Fruit fly (Drosophila melanogaster) whole organism, embryonic: ENCODE data around the gene CG13033.
A peak's percentile ranks its signal among the peaks of the same experiment; 100 is the strongest.

Experiments used
- Abd-B ChIP-seq: fragments of 200-800 bp; sonication (Bioruptor generic); optimal IDR thresholded peaks from 2 replicates; lab custom pipeline; 2018; ENCODE audit warnings: missing biosample characterization, mild to moderate bottlenecking, missing genetic modification characterization, moderate library complexity
- Awh ChIP-seq: fragments of 200-800 bp; sonication (Bioruptor generic); IDR thresholded peaks from 2 replicates; pipeline ENCODE4, ENCODE4 v1.3.6; 2022; ENCODE audit warnings: missing biosample characterization, missing genetic modification characterization
- BtbVII ChIP-seq: fragments of 200-800 bp; sonication (Bioruptor generic); optimal IDR thresholded peaks from 3 replicates; lab custom pipeline; 2017; ENCODE audit warnings: missing biosample characterization, mild to moderate bottlenecking, missing genetic modification characterization
- C15 ChIP-seq: fragments of 200-800 bp; sonication (Bioruptor generic); IDR thresholded peaks from 3 replicates; pipeline ENCODE4 v1.3.6; 2022; ENCODE audit warnings: missing biosample characterization, missing genetic modification characterization
- CG10565 ChIP-seq: fragments of 200-800 bp; sonication (Bioruptor generic); optimal IDR thresholded peaks from 3 replicates; lab custom pipeline; 2016; ENCODE audit warnings: missing biosample characterization, mild to moderate bottlenecking, missing genetic modification characterization
- CG11696 ChIP-seq: fragments of 200-800 bp; sonication (Bioruptor generic); IDR thresholded peaks from 2 replicates; pipeline ENCODE4 v1.3.6; 2022; ENCODE audit warnings: missing biosample characterization, missing genetic modification characterization
- CG12155 ChIP-seq: fragments of 200-800 bp; sonication (Bioruptor generic); optimal IDR thresholded peaks from 3 replicates; lab custom pipeline; 2016; ENCODE audit warnings: missing biosample characterization, missing genetic modification characterization
- CG12659 ChIP-seq: fragments of 200-800 bp; sonication (Bioruptor generic); optimal IDR thresholded peaks from 3 replicates; lab custom pipeline; 2017; ENCODE audit warnings: mild to moderate bottlenecking, missing biosample characterization, missing genetic modification reagents, missing genetic modification characterization
- CG12744 ChIP-seq: fragments of 200-800 bp; sonication (Bioruptor generic); optimal IDR thresholded peaks from 2 replicates; lab custom pipeline; 2016; ENCODE audit warnings: missing biosample characterization, missing genetic modification characterization
- CG13894 ChIP-seq: fragments of 200-800 bp; sonication (Bioruptor generic); optimal IDR thresholded peaks from 3 replicates; lab custom pipeline; 2018; ENCODE audit warnings: missing biosample characterization, mild to moderate bottlenecking, missing genetic modification characterization, moderate library complexity
- CG15011 ChIP-seq: fragments of 200-800 bp; sonication (Bioruptor generic); optimal IDR thresholded peaks from 3 replicates; lab custom pipeline; 2018; ENCODE audit warnings: missing biosample characterization, mild to moderate bottlenecking, missing genetic modification characterization
- CG18764 ChIP-seq: fragments of 200-800 bp; sonication (Bioruptor generic); optimal IDR thresholded peaks from 3 replicates; lab custom pipeline; 2016; ENCODE audit warnings: missing biosample characterization, missing genetic modification characterization
- CG32532 ChIP-seq: fragments of 200-800 bp; sonication (Bioruptor generic); IDR thresholded peaks from 2 replicates; pipeline ENCODE4 v1.3.6; 2022; ENCODE audit warnings: missing biosample characterization, missing genetic modification characterization
- CG32772 ChIP-seq: fragments of 200-800 bp; sonication (Bioruptor generic); IDR thresholded peaks from 2 replicates; pipeline ENCODE4 v1.3.6; 2022; ENCODE audit warnings: missing biosample characterization, missing genetic modification characterization
- CG3726 ChIP-seq: fragments of 200-800 bp; sonication (Bioruptor generic); IDR thresholded peaks from 3 replicates; pipeline ENCODE4, ENCODE4 v1.3.6; 2022; ENCODE audit warnings: missing biosample characterization, missing genetic modification characterization
- CG4282 ChIP-seq: fragments of 200-800 bp; sonication (Bioruptor generic); optimal IDR thresholded peaks from 2 replicates; lab custom pipeline; 2016; ENCODE audit warnings: missing biosample characterization, missing genetic modification characterization
- CG4424 ChIP-seq: fragments of 200-800 bp; sonication (Bioruptor generic); optimal IDR thresholded peaks from 3 replicates; lab custom pipeline; 2016; ENCODE audit warnings: missing biosample characterization, missing genetic modification characterization
- CG4707 ChIP-seq: fragments of 200-800 bp; sonication (Bioruptor generic); optimal IDR thresholded peaks from 2 replicates; lab custom pipeline; 2018; ENCODE audit warnings: missing biosample characterization, mild to moderate bottlenecking, missing genetic modification characterization, moderate library complexity
- CG5180 ChIP-seq: fragments of 200-800 bp; sonication (Bioruptor generic); optimal IDR thresholded peaks from 3 replicates; lab custom pipeline; 2017; ENCODE audit warnings: missing biosample characterization, missing genetic modification characterization, mild to moderate bottlenecking, moderate library complexity, missing genetic modification reagents
- CG8281 ChIP-seq: fragments of 200-800 bp; sonication (Bioruptor generic); optimal IDR thresholded peaks from 2 replicates; lab custom pipeline; 2018; ENCODE audit warnings: missing biosample characterization, mild to moderate bottlenecking, missing genetic modification characterization, moderate library complexity
- CG9727 ChIP-seq: fragments of 200-800 bp; sonication (Bioruptor generic); optimal IDR thresholded peaks from 3 replicates; lab custom pipeline; 2017; ENCODE audit warnings: missing biosample characterization, mild to moderate bottlenecking, missing genetic modification characterization
- CG9932 ChIP-seq: fragments of 200-800 bp; sonication (Bioruptor generic); IDR thresholded peaks from 2 replicates; pipeline ENCODE4 v1.3.6; 2022; ENCODE audit warnings: missing biosample characterization, missing genetic modification characterization
- Camta ChIP-seq: fragments of 200-800 bp; sonication (Bioruptor generic); optimal IDR thresholded peaks from 2 replicates; lab custom pipeline; 2016; ENCODE audit warnings: missing biosample characterization, missing genetic modification characterization
- Eip74EF ChIP-seq, 2 experiments: fragments of 200-800 bp in 1 of 2; fragments of >200 bp in 1 of 2; sonication (Bioruptor generic) in 1 of 2; optimal IDR thresholded peaks; 2 replicates each; lab custom pipeline; 2017 to 2019; ENCODE audit warnings: missing biosample characterization in 2 of 2, missing genetic modification characterization in 2 of 2, mild to moderate bottlenecking in 1 of 2, moderate library complexity in 1 of 2
- Gsc ChIP-seq: fragments of 200-800 bp; sonication (Bioruptor generic); IDR thresholded peaks from 2 replicates; pipeline ENCODE4 v1.3.6; 2022; ENCODE audit warnings: missing biosample characterization, missing genetic modification characterization
- Hmx ChIP-seq: fragments of 200-800 bp; sonication (Bioruptor generic); optimal IDR thresholded peaks from 2 replicates; lab custom pipeline; 2016; ENCODE audit warnings: missing biosample characterization, missing genetic modification characterization
- MBD-R2 ChIP-seq: fragments of 200-800 bp; sonication (Bioruptor generic); IDR thresholded peaks from 2 replicates; pipeline ENCODE4 v1.3.6; 2022; ENCODE audit warnings: missing biosample characterization, missing genetic modification characterization
- MESR4 ChIP-seq: fragments of 200-800 bp; sonication (Bioruptor generic); optimal IDR thresholded peaks from 2 replicates; lab custom pipeline; 2018; ENCODE audit warnings: missing biosample characterization, mild to moderate bottlenecking, missing genetic modification characterization, moderate library complexity
- Meics ChIP-seq: fragments of 200-800 bp; sonication (Bioruptor generic); optimal IDR thresholded peaks from 2 replicates; lab custom pipeline; 2017; ENCODE audit warnings: missing biosample characterization, mild to moderate bottlenecking, missing genetic modification characterization
- Mrtf ChIP-seq: fragments of 200-800 bp; sonication (Bioruptor generic); IDR thresholded peaks from 3 replicates; pipeline ENCODE4 v1.3.6; 2022; ENCODE audit warnings: missing biosample characterization, missing genetic modification characterization
- Myb ChIP-seq: fragments of 200-800 bp; sonication (Bioruptor generic); optimal IDR thresholded peaks from 2 replicates; lab custom pipeline; 2016; ENCODE audit warnings: missing biosample characterization, missing genetic modification characterization
- Side ChIP-seq: fragments of 200-800 bp; sonication (Bioruptor generic); optimal IDR thresholded peaks from 2 replicates; lab custom pipeline; 2016; ENCODE audit warnings: missing biosample characterization, missing genetic modification characterization
- Sin3A ChIP-seq: fragments of >200 bp; optimal IDR thresholded peaks from 2 replicates; lab custom pipeline; 2018
- TFAM ChIP-seq: fragments of 200-800 bp; sonication (Bioruptor generic); optimal IDR thresholded peaks from 2 replicates; lab custom pipeline; 2017; ENCODE audit warnings: missing biosample characterization, missing genetic modification characterization, inconsistent platforms
- ac ChIP-seq: fragments of 200-800 bp; sonication (Bioruptor generic); optimal IDR thresholded peaks from 3 replicates; lab custom pipeline; 2017; ENCODE audit warnings: missing biosample characterization, mild to moderate bottlenecking, missing genetic modification characterization
- ara ChIP-seq: fragments of 200-800 bp; sonication (Bioruptor generic); IDR thresholded peaks from 2 replicates; pipeline ENCODE4 v1.3.6; 2022; ENCODE audit warnings: missing biosample characterization, missing genetic modification characterization
- gce ChIP-seq: fragments of 200-800 bp; sonication (Bioruptor generic); IDR thresholded peaks from 3 replicates; pipeline ENCODE4 v1.3.6; 2022; ENCODE audit warnings: missing biosample characterization, missing genetic modification characterization
- hth ChIP-seq: fragments of >200 bp; optimal IDR thresholded peaks from 2 replicates; lab custom pipeline; 2017; ENCODE audit warnings: inconsistent platforms
- inv ChIP-seq: fragments of 200-800 bp; sonication (Bioruptor generic); IDR thresholded peaks from 2 replicates; pipeline ENCODE4 v1.3.6; 2022; ENCODE audit warnings: missing biosample characterization, missing genetic modification characterization; ENCODE audit not compliant: partially characterized antibody
- lab ChIP-seq: fragments of 200-800 bp; sonication (Bioruptor generic); optimal IDR thresholded peaks from 3 replicates; lab custom pipeline; 2017; ENCODE audit warnings: missing biosample characterization, missing genetic modification characterization, mild to moderate bottlenecking, moderate library complexity, missing genetic modification reagents
- pfk ChIP-seq: fragments of 200-800 bp; sonication (Bioruptor generic); optimal IDR thresholded peaks from 2 replicates; lab custom pipeline; 2018; ENCODE audit warnings: missing biosample characterization, mild to moderate bottlenecking, missing genetic modification characterization, moderate library complexity
- repo ChIP-seq: fragments of 200-800 bp; sonication (Bioruptor generic); optimal IDR thresholded peaks from 2 replicates; lab custom pipeline; 2016; ENCODE audit warnings: missing biosample characterization, missing genetic modification characterization
- sc ChIP-seq, 3 experiments: fragments of >200 bp in 2 of 3; fragments of 200-800 bp in 1 of 3; sonication (Bioruptor generic) in 1 of 3; optimal IDR thresholded peaks; 2 replicates in 2 of 3; 3 replicates in 1 of 3; lab custom pipeline; 2017; ENCODE audit warnings: mild to moderate bottlenecking in 1 of 3, missing biosample characterization in 1 of 3, missing genetic modification characterization in 1 of 3, missing genetic modification reagents in 1 of 3
- sd ChIP-seq: fragments of 200-800 bp; sonication (Bioruptor generic); optimal IDR thresholded peaks from 3 replicates; lab custom pipeline; 2018; ENCODE audit warnings: missing biosample characterization, mild to moderate bottlenecking, missing genetic modification characterization, moderate library complexity
- slbo ChIP-seq: fragments of 200-800 bp; sonication (Bioruptor generic); IDR thresholded peaks from 2 replicates; pipeline ENCODE4 v1.3.6; 2022; ENCODE audit warnings: missing biosample characterization, missing genetic modification characterization
- slou ChIP-seq: fragments of 200-800 bp; sonication (Bioruptor generic); optimal IDR thresholded peaks from 3 replicates; lab custom pipeline; 2016; ENCODE audit warnings: missing biosample characterization, missing genetic modification characterization
- so ChIP-seq: fragments of 200-800 bp; sonication (Bioruptor generic); IDR thresholded peaks from 3 replicates; pipeline ENCODE4 v1.3.6; 2022; ENCODE audit warnings: missing biosample characterization, missing genetic modification characterization
- sqz ChIP-seq: fragments of 200-800 bp; sonication (Bioruptor generic); optimal IDR thresholded peaks from 3 replicates; lab custom pipeline; 2018; ENCODE audit warnings: missing biosample characterization, mild to moderate bottlenecking, missing genetic modification characterization
- tio ChIP-seq: fragments of 200-800 bp; sonication (Bioruptor generic); optimal IDR thresholded peaks from 2 replicates; lab custom pipeline; 2017; ENCODE audit warnings: missing biosample characterization, missing genetic modification characterization, inconsistent platforms
- unc-4 ChIP-seq: fragments of 200-800 bp; sonication (Bioruptor generic); IDR thresholded peaks from 2 replicates; pipeline ENCODE4 v1.3.6; 2022; ENCODE audit warnings: missing biosample characterization, missing genetic modification characterization; ENCODE audit not compliant: partially characterized antibody
- zfh2 ChIP-seq: fragments of 200-800 bp; sonication (Bioruptor generic); optimal IDR thresholded peaks from 2 replicates; lab custom pipeline; 2016; ENCODE audit warnings: missing biosample characterization, missing genetic modification characterization

CG13033 gene

DNA sequence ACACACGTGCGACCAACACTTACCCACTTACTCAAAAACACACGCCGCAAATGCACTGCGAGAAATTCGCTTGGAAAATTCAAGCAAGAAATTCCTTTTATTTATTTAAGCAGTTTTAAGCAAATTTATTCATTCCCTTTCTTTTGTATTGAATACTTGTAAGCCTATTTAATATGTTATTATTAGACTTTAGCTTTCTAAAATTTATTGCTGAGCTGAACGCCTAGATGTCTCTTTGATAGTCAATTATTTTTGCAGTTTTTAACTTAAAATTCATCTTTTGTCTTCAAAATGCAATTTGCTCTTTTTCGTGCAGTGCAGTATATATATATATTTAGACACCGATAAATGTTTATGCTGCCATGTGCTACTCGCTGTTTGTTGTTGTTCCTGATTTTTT is 11.5 kb downstream of the CG13033 start (continued):
- TF ChIP-seq sd (tag; lab: Kevin White, UChicago) (peak; percentile 67), Meics (GFP tag; lab: Kevin White, UChicago) (peak; percentile 85), Awh (GFP tag; lab: Robert Waterston, UW) (no peak), Side (GFP tag; lab: Kevin White, UChicago) (peak; percentile 66), Camta (GFP tag; lab: Kevin White, UChicago) (peak; percentile 75), so (GFP tag; lab: Robert Waterston, UW) (peak; percentile 75; the same call in 2 of the 3 replicates), Gsc (GFP tag; lab: Robert Waterston, UW) (peak; percentile 54; the same call in 1 of the 2 replicates), pfk (GFP tag; lab: Kevin White, UChicago) (no peak), Hmx (GFP tag; lab: Kevin White, UChicago) (no peak), CG9727 (GFP tag; lab: Kevin White, UChicago) (peak; percentile 84), gce (GFP tag; lab: Robert Waterston, UW) (no peak), C15 (GFP tag; lab: Robert Waterston, UW) (0 out of 3 replicates have a peak, but pooled peaks have one; percentile 45), CG32532 (GFP tag; lab: Robert Waterston, UW) (peak; percentile 55; the same call in 1 of the 2 replicates), MBD-R2 (GFP tag; lab: Robert Waterston, UW) (no peak; the same call in 1 of the 2 replicates), CG5180 (GFP tag; lab: Kevin White, UChicago) (peak; percentile 68), inv (GFP tag; lab: Robert Waterston, UW) (no peak), CG3726 (no peak), slbo (GFP tag; lab: Robert Waterston, UW) (peak; percentile 71), CG4707 (GFP tag; lab: Kevin White, UChicago) (peak; percentile 26), CG8281 (peak; percentile 58), slou (peak; percentile 54), CG32772 (GFP tag; lab: Robert Waterston, UW) (peak; percentile 66; the same call in 1 of the 2 replicates), hth (lab: Kevin White, UChicago) (no peak), Sin3A (no peak), BtbVII (GFP tag; lab: Kevin White, UChicago) (peak; percentile 79), Mrtf (GFP tag; lab: Robert Waterston, UW) (no peak; the same call in 2 of the 3 replicates), tio (peak; percentile 87), CG4424 (GFP tag; lab: Kevin White, UChicago) (peak; percentile 86), CG4282 (no peak), ac (no peak), CG15011 (peak; percentile 72), unc-4 (GFP tag; lab: Robert Waterston, UW) (no peak), sc (optimal IDR thresholded peaks at IDR 0.05; lab: Kevin White, UChicago) (no peak), sc (GFP tag; optimal IDR thresholded peaks at IDR 0.05; lab: Kevin White, UChicago) (peak; percentile 68), CG10565 (GFP tag; lab: Kevin White, UChicago) (peak; percentile 18), lab (GFP tag; lab: Kevin White, UChicago) (peak; percentile 85), sqz (GFP tag; lab: Kevin White, UChicago) (peak; percentile 69), Eip74EF (GFP tag; optimal IDR thresholded peaks at IDR 0.05; lab: Kevin White, UChicago) (peak in 1 of 2 experiments; percentile 75), MESR4 (GFP tag; lab: Kevin White, UChicago) (no peak), CG13894 (peak; percentile 51), CG12155 (GFP tag; lab: Kevin White, UChicago) (peak; percentile 65), zfh2 (peak; percentile 47), CG9932 (GFP tag; lab: Robert Waterston, UW) (peak; percentile 52), CG18764 (GFP tag; lab: Kevin White, UChicago) (peak; percentile 59), Abd-B (GFP tag; lab: Kevin White, UChicago) (peak; percentile 79), CG11696 (GFP tag; lab: Robert Waterston, UW) (no peak), Myb (GFP tag; lab: Kevin White, UChicago) (peak; percentile 31), CG12659 (peak; percentile 85), TFAM (GFP tag; lab: Kevin White, UChicago) (no peak), ara (GFP tag; lab: Robert Waterston, UW) (peak; percentile 70), CG12744 (peak; percentile 62), repo (peak; percentile 11)
